Worm (Caenorhabditis elegans) whole organism, L1 larva: ENCODE results near the gene K03B4.9.

Source experiments
- blmp-1 ChIP-seq: fragments of 150-350 bp; optimal IDR thresholded peaks from 2 replicates; lab custom pipeline; 2014; ENCODE audit warnings: missing biosample characterization, missing genetic modification characterization
- lir-3 ChIP-seq: sonication (generic microtip); optimal IDR thresholded peaks from 2 replicates; lab custom pipeline; 2016; ENCODE audit warnings: mild to moderate bottlenecking, missing genetic modification characterization, moderate library complexity, missing compliant biosample characterization; ENCODE audit not compliant: poor library complexity
- nhr-12 ChIP-seq: sonication (generic microtip); optimal IDR thresholded peaks from 2 replicates; lab custom pipeline; 2017; ENCODE audit warnings: missing biosample characterization, missing genetic modification characterization
- unc-62 ChIP-seq: fragments of 150-350 bp; optimal IDR thresholded peaks from 2 replicates; lab custom pipeline; 2014; ENCODE audit warnings: missing biosample characterization, missing genetic modification reagents, missing genetic modification characterization

ce11 chrV:4651480-4651879 lies 20.9 kb downstream of the K03B4.9 start:
- TF ChIP-seq lir-3 (tag; lab: Kevin White, UChicago) (no peak), blmp-1 (tag; lab: Kevin White, UChicago) (peak; percentile 86), nhr-12 (tag; lab: Kevin White, UChicago) (no peak), unc-62 (GFP tag; lab: Kevin White, UChicago) (no peak)
